Worm (Caenorhabditis elegans) whole organism, L1 larva: ENCODE measurements around the gene dpy-11.

Experiments
- aha-1 ChIP-seq: fragments of 150-350 bp; optimal IDR thresholded peaks from 2 replicates; lab custom pipeline; 2014; ENCODE audit warnings: missing biosample characterization, missing genetic modification characterization
- ama-1 ChIP-seq: fragments of 150-350 bp; optimal IDR thresholded peaks from 2 replicates; lab custom pipeline; 2014
- fkh-4 ChIP-seq: sonication (generic microtip); optimal IDR thresholded peaks from 2 replicates; lab custom pipeline; 2016; ENCODE audit warnings: missing compliant biosample characterization, missing genetic modification characterization, borderline replicate concordance
- mdl-1 ChIP-seq, 2 experiments: fragments of 150-350 bp; optimal IDR thresholded peaks; 2 replicates each; lab custom pipeline; 2014 to 2017; ENCODE audit warnings: missing biosample characterization in 2 of 2, missing genetic modification characterization in 2 of 2, inconsistent platforms in 1 of 2
- nhr-19 ChIP-seq: fragments of 200-800 bp; sonication (Bioruptor generic); conservative IDR thresholded peaks from 2 replicates; pipeline ENCODE4 v1.3.6; 2022; ENCODE audit warnings: missing genetic modification characterization, missing compliant biosample characterization
- skn-1 ChIP-seq: fragments of 150-350 bp; optimal IDR thresholded peaks from 2 replicates; lab custom pipeline; 2014; ENCODE audit warnings: missing biosample characterization, missing genetic modification characterization
- sox-4 ChIP-seq: sonication (generic microtip); optimal IDR thresholded peaks from 2 replicates; lab custom pipeline; 2016; ENCODE audit warnings: missing genetic modification characterization, missing compliant biosample characterization
- unc-86 ChIP-seq: sonication (generic microtip); optimal IDR thresholded peaks from 2 replicates; lab custom pipeline; 2016; ENCODE audit warnings: missing genetic modification characterization, missing compliant biosample characterization
- unc-98 ChIP-seq: fragments of 200-800 bp; sonication (Bioruptor generic); IDR thresholded peaks from 2 replicates; pipeline ENCODE4 v1.3.6; 2022; ENCODE audit warnings: missing genetic modification characterization, missing compliant biosample characterization
- zag-1 ChIP-seq: fragments of 150-350 bp; optimal IDR thresholded peaks from 2 replicates; lab custom pipeline; 2014; ENCODE audit warnings: missing biosample characterization, missing genetic modification characterization
- ztf-4 ChIP-seq: fragments of 150-350 bp; optimal IDR thresholded peaks from 2 replicates; lab custom pipeline; 2014; ENCODE audit warnings: missing biosample characterization, missing genetic modification characterization

- no peak for TF ChIP-seq unc-98 (GFP tag; lab: Robert Waterston, UW)
- no peak for TF ChIP-seq sox-4
- TF ChIP-seq nhr-19 = no peak
- no peak for TF ChIP-seq zag-1 (tag; lab: Kevin White, UChicago)
- TF ChIP-seq skn-1 = no peak
- TF ChIP-seq aha-1 (tag; lab: Kevin White, UChicago) = no peak
- TF ChIP-seq fkh-4 (tag; lab: Kevin White, UChicago) = no peak
- TF ChIP-seq mdl-1 (tag; optimal IDR thresholded peaks at IDR 0.05; lab: Kevin White, UChicago) = no peak
- no peak for TF ChIP-seq ztf-4
- TF ChIP-seq unc-86 (tag; lab: Kevin White, UChicago) = no peak
- TF ChIP-seq ama-1 = no peak
Measured at ce11 chrV:6533030-6533429, 18.0 kb upstream of the dpy-11 start, which contains the start of gene hpo-26.
